Worm (Caenorhabditis elegans) whole organism, midembryonic: ENCODE data around the gene F42A6.6.

ENCODE experiments used
- T22C8.4 ChIP-seq: fragments of 200-800 bp; sonication (Bioruptor generic); IDR thresholded peaks from 2 replicates; pipeline ENCODE4 v1.3.6; 2022; ENCODE audit warnings: missing genetic modification characterization, missing compliant biosample characterization
- cog-1 ChIP-seq: sonication (generic microtip); optimal IDR thresholded peaks from 2 replicates; lab custom pipeline; 2016; ENCODE audit warnings: missing genetic modification characterization, missing compliant biosample characterization
- flt-1 ChIP-seq: fragments of 200-800 bp; sonication (Bioruptor generic); IDR thresholded peaks from 2 replicates; pipeline ENCODE4 v1.3.6; 2022; ENCODE audit warnings: missing genetic modification characterization, missing compliant biosample characterization
- klf-2 ChIP-seq: fragments of 200-800 bp; sonication (Bioruptor generic); conservative IDR thresholded peaks from 2 replicates; pipeline ENCODE4 v1.3.6; 2022; ENCODE audit warnings: missing genetic modification reagents, missing genetic modification characterization, missing compliant biosample characterization
- med-1 ChIP-seq: sonication (generic microtip); optimal IDR thresholded peaks from 2 replicates; lab custom pipeline; 2017; ENCODE audit warnings: missing genetic modification characterization, mild to moderate bottlenecking, missing compliant biosample characterization, antibody characterized with exemption, missing genetic modification reagents; ENCODE audit not compliant: insufficient read depth
- ref-1 ChIP-seq: fragments of 200-800 bp; sonication (Bioruptor generic); conservative IDR thresholded peaks from 2 replicates; pipeline ENCODE4 v1.3.6; 2022; ENCODE audit warnings: missing genetic modification reagents, missing genetic modification characterization, missing compliant biosample characterization
- tab-1 ChIP-seq: fragments of 200-800 bp; sonication (Bioruptor generic); IDR thresholded peaks from 2 replicates; pipeline ENCODE4 v1.3.6; 2022; ENCODE audit warnings: missing genetic modification characterization, missing compliant biosample characterization
- ztf-23 ChIP-seq: fragments of 200-800 bp; sonication (Bioruptor generic); IDR thresholded peaks from 2 replicates; pipeline ENCODE4 v1.3.6; 2022; ENCODE audit warnings: missing genetic modification reagents, missing genetic modification characterization, missing compliant biosample characterization
- ztf-29 ChIP-seq: fragments of 200-800 bp; sonication (Bioruptor generic); IDR thresholded peaks from 2 replicates; pipeline ENCODE4 v1.3.6; 2022; ENCODE audit warnings: missing genetic modification reagents, missing genetic modification characterization, missing compliant biosample characterization

The F42A6.6 gene

ce11 chrIV:3336585-3336984, at the start of gene F42A6.6:
Gene F42A6.6 (minus strand): TSS chrIV:3336873.
- TF ChIP-seq ztf-29 (GFP tag; lab: Robert Waterston, UW), result no peak
- TF ChIP-seq med-1 (GFP tag; lab: Kevin White, UChicago), result no peak
- TF ChIP-seq cog-1 (tag; lab: Kevin White, UChicago), result no peak
- TF ChIP-seq tab-1 (GFP tag; lab: Robert Waterston, UW), result no peak
- 0 out of 2 replicates have a peak, but pooled peaks have one; percentile 26 for TF ChIP-seq ztf-23 (GFP tag; lab: Robert Waterston, UW)
- no peak for TF ChIP-seq flt-1 (GFP tag; lab: Robert Waterston, UW)

ce11 chrIV:3385337-3386215, 48.9 kb upstream of the F42A6.6 start, which contains the start of gene mai-2:
Gene mai-2 (plus strand): TSS chrIV:3385910.
- no peak for TF ChIP-seq cog-1 (tag; lab: Kevin White, UChicago)
- TF ChIP-seq ref-1 (GFP tag; lab: Robert Waterston, UW), result no peak
- TF ChIP-seq klf-2 (GFP tag; lab: Robert Waterston, UW), result no peak
- no peak for TF ChIP-seq ztf-23 (GFP tag; lab: Robert Waterston, UW)
- TF ChIP-seq med-1 (GFP tag; lab: Kevin White, UChicago), result no peak
- no peak for TF ChIP-seq T22C8.4 (GFP tag; lab: Robert Waterston, UW)
- no peak for TF ChIP-seq tab-1 (GFP tag; lab: Robert Waterston, UW)
- no peak for TF ChIP-seq ztf-29 (GFP tag; lab: Robert Waterston, UW)
- TF ChIP-seq flt-1 (GFP tag; lab: Robert Waterston, UW), result no peak

ce11 chrIV:3384593-3384992, 47.9 kb upstream of the F42A6.6 start:
- TF ChIP-seq tab-1 (GFP tag; lab: Robert Waterston, UW) (no peak), klf-2 (GFP tag; lab: Robert Waterston, UW) (no peak), flt-1 (GFP tag; lab: Robert Waterston, UW) (no peak), ztf-29 (GFP tag; lab: Robert Waterston, UW) (no peak), med-1 (GFP tag; lab: Kevin White, UChicago) (no peak), cog-1 (tag; lab: Kevin White, UChicago) (peak; percentile 62), ref-1 (GFP tag; lab: Robert Waterston, UW) (no peak)

DNA sequence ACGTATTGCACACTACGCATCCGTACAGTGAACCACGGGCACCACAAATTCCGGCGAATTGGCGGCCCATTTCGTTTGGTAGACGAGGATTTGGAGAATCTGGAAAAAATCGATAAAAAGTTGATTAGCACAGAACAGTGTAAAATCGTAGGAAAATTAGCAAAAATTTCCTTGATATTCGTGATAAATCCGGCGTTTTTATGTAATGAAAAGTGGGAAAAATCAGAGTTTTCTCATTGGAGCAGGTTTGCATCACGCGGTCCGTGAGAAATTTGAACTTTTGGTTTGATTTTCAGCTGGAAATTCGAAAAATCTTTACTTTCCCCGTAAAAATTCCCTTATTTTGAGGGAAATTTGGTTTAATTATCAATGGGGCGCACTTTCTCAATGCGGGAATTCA, 47.4 kb upstream of the F42A6.6 start, which contains the start of gene B0546.4:
B0546.4 (minus strand) TSS at position 101 of the 400 bp plus-strand sequence.
- no peak for TF ChIP-seq T22C8.4 (GFP tag; lab: Robert Waterston, UW)
- TF ChIP-seq ref-1 (GFP tag; lab: Robert Waterston, UW), result no peak
- TF ChIP-seq cog-1 (tag; lab: Kevin White, UChicago), result no peak
- no peak for TF ChIP-seq tab-1 (GFP tag; lab: Robert Waterston, UW)
- no peak for TF ChIP-seq flt-1 (GFP tag; lab: Robert Waterston, UW)
- no peak for TF ChIP-seq ztf-23 (GFP tag; lab: Robert Waterston, UW)
- TF ChIP-seq ztf-29 (GFP tag; lab: Robert Waterston, UW), result no peak
- no peak for TF ChIP-seq med-1 (GFP tag; lab: Kevin White, UChicago)
- no peak for TF ChIP-seq klf-2 (GFP tag; lab: Robert Waterston, UW)

DNA sequence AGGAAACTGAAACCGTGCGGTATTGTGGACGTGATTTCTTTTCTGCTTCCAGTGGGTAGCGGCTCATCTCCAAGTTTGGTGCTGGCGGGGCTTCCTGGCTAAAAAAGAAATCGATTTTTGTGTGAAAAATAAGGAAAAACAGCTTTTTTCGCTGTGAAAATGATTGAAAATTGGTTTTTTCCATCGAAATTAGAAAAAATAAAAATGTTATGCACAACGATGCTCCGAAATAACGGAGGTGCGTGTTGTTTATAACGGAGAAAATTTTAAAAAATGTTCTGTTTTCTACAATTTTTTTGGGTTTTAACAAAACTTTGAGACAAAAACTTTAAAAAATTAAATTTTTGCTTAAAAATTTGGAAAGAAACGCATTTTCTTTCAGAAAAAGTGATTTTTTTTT, 46.5 kb upstream of the F42A6.6 start:
- TF ChIP-seq flt-1 (GFP tag; lab: Robert Waterston, UW) (no peak), ref-1 (GFP tag; lab: Robert Waterston, UW) (no peak), tab-1 (GFP tag; lab: Robert Waterston, UW) (no peak), med-1 (GFP tag; lab: Kevin White, UChicago) (no peak), T22C8.4 (GFP tag; lab: Robert Waterston, UW) (no peak), klf-2 (GFP tag; lab: Robert Waterston, UW) (no peak), ztf-29 (GFP tag; lab: Robert Waterston, UW) (no peak), ztf-23 (GFP tag; lab: Robert Waterston, UW) (no peak), cog-1 (tag; lab: Kevin White, UChicago) (no peak)

ce11 chrIV:3382338-3382907, 45.8 kb upstream of the F42A6.6 start, which contains the start of gene B0546.3:
Gene B0546.3 (minus strand): TSS chrIV:3382841.
- TF ChIP-seq ref-1 (GFP tag; lab: Robert Waterston, UW) (no peak), cog-1 (tag; lab: Kevin White, UChicago) (no peak), T22C8.4 (GFP tag; lab: Robert Waterston, UW) (no peak), ztf-29 (GFP tag; lab: Robert Waterston, UW) (no peak), ztf-23 (GFP tag; lab: Robert Waterston, UW) (no peak), med-1 (GFP tag; lab: Kevin White, UChicago) (no peak), tab-1 (GFP tag; lab: Robert Waterston, UW) (no peak), klf-2 (GFP tag; lab: Robert Waterston, UW) (no peak)

DNA sequence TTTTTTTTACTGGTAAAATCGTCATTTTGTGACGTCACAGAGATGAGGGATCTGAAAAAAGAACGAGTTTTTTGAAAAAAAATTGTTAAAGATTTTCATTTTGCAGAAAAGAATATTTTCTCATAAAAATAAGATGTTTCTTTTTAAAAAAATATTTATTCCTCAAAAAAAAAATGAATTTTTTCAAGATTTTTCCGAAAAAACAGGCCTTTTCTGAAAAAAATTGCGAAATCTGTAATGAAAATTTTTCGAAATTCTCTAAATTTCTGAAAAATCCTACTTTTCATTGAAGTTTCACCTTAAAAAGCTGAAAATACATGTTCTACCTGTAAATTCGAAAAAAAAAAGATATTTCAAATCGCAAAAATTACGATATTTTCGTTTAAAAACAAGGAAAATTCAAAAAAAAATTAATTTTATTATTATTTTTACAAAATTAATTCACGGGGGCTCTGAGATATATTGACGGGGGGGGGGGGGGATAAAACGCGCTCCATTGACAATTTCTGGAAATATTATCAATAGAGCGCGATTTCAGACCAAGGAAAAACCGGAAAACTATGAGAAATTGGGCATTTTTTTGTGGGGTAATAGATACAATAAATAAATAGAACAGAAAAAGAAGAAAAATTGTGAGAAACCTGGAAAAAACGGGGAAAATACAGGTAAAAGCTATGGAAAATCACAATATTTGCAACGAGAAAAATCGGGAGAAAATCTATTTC, 41.6 kb upstream of the F42A6.6 start, which contains the start of gene otub-4:
otub-4 (minus strand) TSS at position 51 of the 725 bp plus-strand sequence.
- TF ChIP-seq flt-1 (GFP tag; lab: Robert Waterston, UW) (no peak), ztf-29 (GFP tag; lab: Robert Waterston, UW) (no peak), T22C8.4 (GFP tag; lab: Robert Waterston, UW) (no peak), med-1 (GFP tag; lab: Kevin White, UChicago) (no peak), tab-1 (GFP tag; lab: Robert Waterston, UW) (no peak), klf-2 (GFP tag; lab: Robert Waterston, UW) (no peak)

DNA sequence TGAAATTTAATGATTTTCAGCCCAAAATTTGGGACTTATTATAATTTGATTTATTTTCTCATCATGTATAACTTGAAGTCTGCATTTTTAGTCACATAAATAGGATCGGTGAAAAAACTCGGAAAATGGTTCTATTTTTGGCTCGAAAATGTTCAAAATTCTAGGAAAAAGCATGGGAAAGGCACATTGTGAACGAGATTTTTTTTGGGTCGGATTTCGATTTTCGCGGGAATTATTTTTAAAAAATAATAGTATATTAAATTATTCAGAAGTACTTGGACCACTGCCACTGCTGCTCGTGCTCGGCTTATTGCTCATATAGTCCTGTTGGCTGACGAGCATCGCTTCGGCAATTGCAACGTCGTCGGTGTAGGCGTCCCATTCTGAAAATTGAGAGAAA, 36.7 kb upstream of the F42A6.6 start:
- TF ChIP-seq ref-1 (GFP tag; lab: Robert Waterston, UW), result no peak
- no peak for TF ChIP-seq T22C8.4 (GFP tag; lab: Robert Waterston, UW)
- TF ChIP-seq cog-1 (tag; lab: Kevin White, UChicago), result no peak
- TF ChIP-seq med-1 (GFP tag; lab: Kevin White, UChicago), result no peak
- no peak for TF ChIP-seq ztf-23 (GFP tag; lab: Robert Waterston, UW)
- no peak for TF ChIP-seq klf-2 (GFP tag; lab: Robert Waterston, UW)
- no peak for TF ChIP-seq ztf-29 (GFP tag; lab: Robert Waterston, UW)
- no peak for TF ChIP-seq flt-1 (GFP tag; lab: Robert Waterston, UW)
- no peak for TF ChIP-seq tab-1 (GFP tag; lab: Robert Waterston, UW)
